Fruit fly (Drosophila melanogaster) whole organism, prepupa: ENCODE data around the gene CG32106.
A peak's percentile ranks its signal among the peaks of the same experiment; 100 is the strongest.

Source experiments
- Blimp-1 ChIP-seq: fragments of 200-800 bp; sonication (Bioruptor generic); optimal IDR thresholded peaks from 3 replicates; lab custom pipeline; 2017; ENCODE audit warnings: missing biosample characterization, missing genetic modification characterization, mild to moderate bottlenecking, moderate library complexity, missing genetic modification reagents
- CG11294 ChIP-seq: fragments of 200-800 bp; sonication (Bioruptor generic); IDR thresholded peaks from 2 replicates; pipeline ENCODE4 v1.3.6; 2022; ENCODE audit warnings: missing biosample characterization, missing genetic modification characterization
- CG11762 ChIP-seq: fragments of 200-800 bp; sonication (Bioruptor generic); optimal IDR thresholded peaks from 3 replicates; lab custom pipeline; 2016; ENCODE audit warnings: missing biosample characterization, missing genetic modification characterization; ENCODE audit not compliant: insufficient read depth
- CG15336 ChIP-seq: fragments of 200-800 bp; sonication (Bioruptor generic); IDR thresholded peaks from 2 replicates; pipeline ENCODE4 v1.3.6; 2022; ENCODE audit warnings: missing biosample characterization, missing genetic modification characterization
- CG1621 ChIP-seq: fragments of 200-800 bp; sonication (Bioruptor generic); optimal IDR thresholded peaks from 3 replicates; lab custom pipeline; 2018; ENCODE audit warnings: missing biosample characterization, mild to moderate bottlenecking, missing genetic modification characterization
- CG16779 ChIP-seq: fragments of 200-800 bp; sonication (Bioruptor generic); optimal IDR thresholded peaks from 3 replicates; lab custom pipeline; 2017; ENCODE audit warnings: missing biosample characterization, mild to moderate bottlenecking, missing genetic modification characterization
- CG3032 ChIP-seq: fragments of 200-800 bp; optimal IDR thresholded peaks from 2 replicates; lab custom pipeline; 2019; ENCODE audit warnings: missing biosample characterization, mild to moderate bottlenecking, missing genetic modification characterization, moderate library complexity
- CG31627 ChIP-seq: fragments of 200-800 bp; sonication (Bioruptor generic); optimal IDR thresholded peaks from 3 replicates; lab custom pipeline; 2016; ENCODE audit warnings: missing biosample characterization, missing genetic modification characterization
- CG32006 ChIP-seq: fragments of 200-800 bp; sonication (Bioruptor generic); optimal IDR thresholded peaks from 3 replicates; lab custom pipeline; 2017; ENCODE audit warnings: missing biosample characterization, mild to moderate bottlenecking, missing genetic modification characterization
- CG34406 ChIP-seq: fragments of 200-800 bp; sonication (Bioruptor generic); optimal IDR thresholded peaks from 3 replicates; lab custom pipeline; 2016; ENCODE audit warnings: missing biosample characterization, missing genetic modification characterization
- CG4318 ChIP-seq: fragments of 200-800 bp; sonication (Bioruptor generic); optimal IDR thresholded peaks from 3 replicates; lab custom pipeline; 2017; ENCODE audit warnings: missing biosample characterization, mild to moderate bottlenecking, missing genetic modification characterization
- CG6163 ChIP-seq: fragments of 200-800 bp; sonication (Bioruptor generic); IDR thresholded peaks from 3 replicates; pipeline ENCODE4 v1.3.6; 2022; ENCODE audit warnings: missing biosample characterization, missing genetic modification characterization
- CG6276 ChIP-seq: fragments of 200-800 bp; sonication (Bioruptor generic); optimal IDR thresholded peaks from 2 replicates; lab custom pipeline; 2017; ENCODE audit warnings: missing biosample characterization, mild to moderate bottlenecking, missing genetic modification characterization
- CG6808 ChIP-seq: fragments of 200-800 bp; sonication (Bioruptor generic); optimal IDR thresholded peaks from 3 replicates; lab custom pipeline; 2017; ENCODE audit warnings: missing biosample characterization, missing genetic modification characterization, mild to moderate bottlenecking, moderate library complexity, missing genetic modification reagents
- CG6854 ChIP-seq: fragments of 200-800 bp; sonication (Bioruptor generic); optimal IDR thresholded peaks from 2 replicates; lab custom pipeline; 2017; ENCODE audit warnings: missing biosample characterization, mild to moderate bottlenecking, missing genetic modification characterization
- CG7368 ChIP-seq: fragments of 200-800 bp; sonication (Bioruptor generic); optimal IDR thresholded peaks from 3 replicates; lab custom pipeline; 2016; ENCODE audit warnings: missing biosample characterization, missing genetic modification characterization
- CG8119 ChIP-seq: fragments of 200-800 bp; sonication (Bioruptor generic); IDR thresholded peaks from 3 replicates; pipeline ENCODE4 v1.3.6; 2022; ENCODE audit warnings: missing biosample characterization, missing genetic modification characterization
- CG8319 ChIP-seq: fragments of 200-800 bp; sonication (Bioruptor generic); optimal IDR thresholded peaks from 3 replicates; lab custom pipeline; 2016; ENCODE audit warnings: missing biosample characterization, missing genetic modification characterization
- CG8632 ChIP-seq: fragments of 200-800 bp; sonication (Bioruptor generic); optimal IDR thresholded peaks from 3 replicates; lab custom pipeline; 2016; ENCODE audit warnings: missing biosample characterization, missing genetic modification characterization
- Eip75B ChIP-seq: fragments of 200-800 bp; sonication (Bioruptor generic); optimal IDR thresholded peaks from 3 replicates; lab custom pipeline; 2016; ENCODE audit warnings: missing biosample characterization, missing genetic modification characterization
- Eip78C ChIP-seq: fragments of 200-800 bp; sonication (Bioruptor generic); peaks from one replicate; lab custom pipeline; 2016; ENCODE audit warnings: missing biosample characterization, missing genetic modification characterization
- Eip93F ChIP-seq: fragments of 200-800 bp; sonication (Bioruptor generic); optimal IDR thresholded peaks from 2 replicates; lab custom pipeline; 2016; ENCODE audit warnings: missing biosample characterization, mild to moderate bottlenecking, missing genetic modification characterization
- Ets96B ChIP-seq: fragments of 200-800 bp; optimal IDR thresholded peaks from 2 replicates; lab custom pipeline; 2019; ENCODE audit warnings: missing biosample characterization, mild to moderate bottlenecking, missing genetic modification characterization, moderate library complexity
- Gug ChIP-seq: fragments of 200-800 bp; sonication (Bioruptor generic); IDR thresholded peaks from 2 replicates; pipeline ENCODE4 v1.3.6; 2022; ENCODE audit warnings: missing biosample characterization, missing genetic modification characterization
- Hr39 ChIP-seq: fragments of 200-800 bp; sonication (Bioruptor generic); optimal IDR thresholded peaks from 2 replicates; lab custom pipeline; 2016; ENCODE audit warnings: missing biosample characterization, missing genetic modification characterization
- Lpt ChIP-seq: fragments of 200-800 bp; sonication (Bioruptor generic); optimal IDR thresholded peaks from 3 replicates; lab custom pipeline; 2016; ENCODE audit warnings: missing biosample characterization, missing genetic modification characterization
- Met ChIP-seq: fragments of 200-800 bp; sonication (Bioruptor generic); optimal IDR thresholded peaks from 3 replicates; lab custom pipeline; 2016; ENCODE audit warnings: missing biosample characterization, missing genetic modification characterization
- OdsH ChIP-seq: fragments of 200-800 bp; sonication (Bioruptor generic); optimal IDR thresholded peaks from 3 replicates; lab custom pipeline; 2016; ENCODE audit warnings: missing biosample characterization, missing genetic modification characterization
- Sox102F ChIP-seq: fragments of 200-800 bp; sonication (Bioruptor generic); optimal IDR thresholded peaks from 2 replicates; lab custom pipeline; 2016; ENCODE audit warnings: missing biosample characterization, mild to moderate bottlenecking, missing genetic modification characterization
- Sox14 ChIP-seq: fragments of 200-800 bp; sonication (Bioruptor generic); optimal IDR thresholded peaks from 3 replicates; lab custom pipeline; 2016; ENCODE audit warnings: missing biosample characterization, missing genetic modification characterization
- cyc ChIP-seq: fragments of 200-800 bp; sonication (Bioruptor generic); optimal IDR thresholded peaks from 3 replicates; lab custom pipeline; 2016; ENCODE audit warnings: missing biosample characterization, missing genetic modification characterization
- dsx ChIP-seq: fragments of 200-800 bp; optimal IDR thresholded peaks from 3 replicates; lab custom pipeline; 2019; ENCODE audit warnings: missing biosample characterization, mild to moderate bottlenecking, missing genetic modification characterization, moderate library complexity; ENCODE audit not compliant: poor library complexity, severe bottlenecking
- esn ChIP-seq: fragments of 200-800 bp; sonication (Bioruptor generic); optimal IDR thresholded peaks from 2 replicates; lab custom pipeline; 2016; ENCODE audit warnings: missing biosample characterization, mild to moderate bottlenecking, missing genetic modification characterization, moderate library complexity
- fd59A ChIP-seq: fragments of 200-800 bp; sonication (Bioruptor generic); optimal IDR thresholded peaks from 2 replicates; lab custom pipeline; 2017; ENCODE audit warnings: missing biosample characterization, mild to moderate bottlenecking, missing genetic modification characterization, missing genetic modification reagents
- fd85E ChIP-seq: fragments of 200-800 bp; sonication (Bioruptor generic); optimal IDR thresholded peaks from 3 replicates; lab custom pipeline; 2016; ENCODE audit warnings: missing biosample characterization, missing genetic modification characterization
- fkh ChIP-seq: fragments of 200-800 bp; sonication (Bioruptor generic); optimal IDR thresholded peaks from 3 replicates; lab custom pipeline; 2017; ENCODE audit warnings: missing biosample characterization, mild to moderate bottlenecking, missing genetic modification characterization, moderate library complexity
- lz ChIP-seq: fragments of 200-800 bp; sonication (Bioruptor generic); optimal IDR thresholded peaks from 3 replicates; lab custom pipeline; 2016; ENCODE audit warnings: missing biosample characterization, missing genetic modification characterization
- net ChIP-seq: fragments of 200-800 bp; sonication (Bioruptor generic); optimal IDR thresholded peaks from 3 replicates; lab custom pipeline; 2016; ENCODE audit warnings: missing biosample characterization, missing genetic modification characterization
- pdm3 ChIP-seq: fragments of 200-800 bp; sonication (Bioruptor generic); optimal IDR thresholded peaks from 3 replicates; lab custom pipeline; 2016; ENCODE audit warnings: missing biosample characterization, missing genetic modification characterization
- ss ChIP-seq, 2 experiments: fragments of 200-800 bp; sonication (Bioruptor generic); optimal IDR thresholded peaks; 2 replicates in 1 of 2; 3 replicates in 1 of 2; lab custom pipeline; 2017 to 2018; ENCODE audit warnings: mild to moderate bottlenecking in 2 of 2, missing biosample characterization in 2 of 2, missing genetic modification characterization in 2 of 2, moderate library complexity in 1 of 2
- svp ChIP-seq: fragments of 200-800 bp; sonication (Bioruptor generic); peaks from one replicate; lab custom pipeline; 2016; ENCODE audit warnings: missing biosample characterization, missing genetic modification characterization
- vri ChIP-seq: fragments of 200-800 bp; sonication (Bioruptor generic); optimal IDR thresholded peaks from 3 replicates; lab custom pipeline; 2016; ENCODE audit warnings: missing biosample characterization, mild to moderate bottlenecking, missing genetic modification characterization

The CG32106 gene

DNA sequence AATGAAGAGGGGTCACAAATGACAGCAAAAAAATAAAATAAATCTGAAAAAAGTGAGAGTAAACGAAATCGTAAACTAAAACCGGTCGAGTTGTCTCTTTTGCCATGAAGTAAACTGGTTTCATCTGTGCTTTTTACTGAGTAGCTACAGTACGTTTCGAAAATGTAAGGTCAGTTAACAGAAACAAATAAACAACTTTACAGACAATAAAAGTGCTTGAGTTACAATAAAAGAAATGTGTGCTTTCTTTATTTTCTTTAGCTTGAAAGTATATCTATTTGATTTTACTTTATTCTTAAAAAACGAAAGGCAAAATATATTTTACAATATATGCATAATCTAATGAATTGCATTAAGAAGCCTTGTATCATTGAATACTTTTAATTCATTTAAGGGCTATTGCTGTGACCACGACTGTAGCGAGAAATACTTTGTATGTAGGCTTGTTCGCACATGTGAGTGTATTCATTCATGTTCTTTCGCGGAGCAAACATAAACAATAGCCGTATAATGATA is 14.5 kb upstream of the CG32106 start (continued):
- TF ChIP-seq Sox102F (GFP tag; lab: Kevin White, UChicago) (peak; percentile 86), fkh (GFP tag; lab: Kevin White, UChicago) (no peak), CG15336 (peak; percentile 89), cyc (GFP tag; lab: Kevin White, UChicago) (peak; percentile 77), fd59A (GFP tag; lab: Kevin White, UChicago) (peak; percentile 68), Hr39 (peak; percentile 69), OdsH (GFP tag; lab: Kevin White, UChicago) (peak; percentile 84), fd85E (GFP tag; lab: Kevin White, UChicago) (peak; percentile 57), Eip75B (GFP tag; lab: Kevin White, UChicago) (peak; percentile 90)

DNA sequence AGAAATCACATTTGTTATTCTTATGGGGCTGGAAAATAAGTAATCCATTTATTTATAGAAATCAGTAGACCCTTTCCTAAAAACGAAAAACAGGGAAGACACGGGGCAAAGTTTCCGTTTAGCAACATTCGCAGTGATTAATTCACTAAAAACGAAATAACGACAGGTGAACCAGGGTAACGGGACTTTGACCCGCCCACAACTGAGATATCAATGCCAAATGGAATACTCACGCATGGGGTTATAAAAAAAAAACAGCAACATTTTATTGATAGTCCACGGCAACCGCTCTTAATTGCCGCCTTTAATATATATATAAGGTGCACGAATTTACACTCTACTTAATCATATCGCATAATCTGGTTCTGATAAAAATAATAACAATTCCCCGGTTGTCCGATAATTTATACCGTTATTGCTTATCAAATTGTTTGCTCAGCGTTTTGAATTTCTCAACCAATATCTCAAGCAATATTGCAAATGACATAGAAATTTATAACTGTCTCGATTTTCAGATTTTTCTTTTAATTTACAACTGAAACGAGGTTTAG is 13.2 kb upstream of the CG32106 start:
- TF ChIP-seq CG16779 (tag; lab: Kevin White, UChicago) (no peak), Lpt (no peak), svp (GFP tag; lab: Kevin White, UChicago) (peak; percentile 36), Eip78C (peak; percentile 10), CG3032 (no peak), fd85E (GFP tag; lab: Kevin White, UChicago) (no peak), vri (GFP tag; lab: Kevin White, UChicago) (peak; percentile 7), pdm3 (GFP tag; lab: Kevin White, UChicago) (no peak), Ets96B (tag; lab: Kevin White, UChicago) (no peak), cyc (GFP tag; lab: Kevin White, UChicago) (no peak), esn (no peak), Eip93F (GFP tag; lab: Kevin White, UChicago) (peak; percentile 46), CG8119 (GFP tag; lab: Robert Waterston, UW) (no peak), CG6854 (GFP tag; lab: Kevin White, UChicago) (no peak), net (GFP tag; lab: Kevin White, UChicago) (no peak), CG11762 (no peak), Hr39 (no peak), CG7368 (GFP tag; lab: Kevin White, UChicago) (no peak)
- TF ChIP-seq, all 60 proteins: peak for 4

DNA sequence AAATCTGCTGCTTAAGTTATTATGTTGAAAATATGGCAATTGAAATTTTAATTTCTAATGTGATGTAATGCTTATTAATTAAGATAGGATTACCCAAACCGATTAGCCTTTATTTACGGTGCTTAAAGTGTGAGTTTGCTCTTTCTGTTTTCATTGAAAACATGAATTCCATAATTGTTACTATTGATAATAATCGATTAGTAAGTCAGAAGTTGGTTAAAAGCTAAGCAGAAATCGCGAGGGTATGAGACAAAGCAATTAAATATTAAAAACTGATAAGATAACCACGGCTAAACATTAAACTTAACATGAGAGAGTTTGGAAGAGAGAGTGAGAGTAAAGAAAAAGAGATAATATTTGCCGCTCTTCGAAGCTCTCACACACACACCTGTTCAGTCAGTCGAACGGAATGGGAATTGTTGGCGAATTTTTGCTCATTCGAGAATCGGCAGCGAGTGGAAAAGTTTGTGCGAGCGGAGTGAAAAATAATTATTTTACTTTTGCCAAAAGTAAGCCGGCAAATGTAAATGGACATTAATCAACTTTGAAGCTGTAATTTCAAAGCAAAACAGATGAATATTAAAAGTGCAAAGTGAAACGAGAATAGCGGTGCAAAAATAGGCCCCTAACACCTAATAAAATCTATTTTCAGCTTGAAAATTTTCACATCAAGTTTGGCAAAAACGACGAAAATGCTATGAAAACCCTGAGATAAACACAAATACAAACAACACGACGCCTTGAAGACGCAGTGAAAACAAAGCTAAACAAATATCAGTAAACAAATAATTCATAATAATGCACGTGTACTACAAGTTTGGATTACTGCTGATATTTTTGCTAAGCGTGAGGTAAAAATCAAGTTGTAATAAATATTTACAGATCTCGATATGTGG is 12.5 kb upstream of the CG32106 start:
- TF ChIP-seq Eip93F (GFP tag; lab: Kevin White, UChicago) (no peak), pdm3 (GFP tag; lab: Kevin White, UChicago) (no peak), Eip75B (GFP tag; lab: Kevin White, UChicago) (no peak), CG6163 (GFP tag; lab: Robert Waterston, UW) (no peak), CG6808 (GFP tag; lab: Kevin White, UChicago) (no peak), CG7368 (GFP tag; lab: Kevin White, UChicago) (no peak), Blimp-1 (no peak), ss (GFP tag; optimal IDR thresholded peaks at IDR 0.05; lab: Kevin White, UChicago) (no peak), dsx (GFP tag; lab: Kevin White, UChicago) (peak; percentile 34), CG6854 (GFP tag; lab: Kevin White, UChicago) (peak; percentile 34), Hr39 (no peak), CG8319 (no peak), lz (no peak), fd85E (GFP tag; lab: Kevin White, UChicago) (no peak), CG15336 (no peak; the same call in none of the 2 replicates), svp (GFP tag; lab: Kevin White, UChicago) (peak; percentile 40), CG32006 (no peak), Lpt (no peak), CG6276 (GFP tag; lab: Kevin White, UChicago) (no peak), Met (GFP tag; lab: Kevin White, UChicago) (no peak), CG31627 (GFP tag; lab: Kevin White, UChicago) (no peak), Sox102F (GFP tag; lab: Kevin White, UChicago) (no peak), CG1621 (tag; lab: Kevin White, UChicago) (no peak), cyc (GFP tag; lab: Kevin White, UChicago) (no peak), CG8632 (GFP tag; lab: Kevin White, UChicago) (no peak), CG11294 (GFP tag; lab: Robert Waterston, UW) (no peak), fkh (GFP tag; lab: Kevin White, UChicago) (peak; percentile 11), CG4318 (GFP tag; lab: Kevin White, UChicago) (no peak), esn (no peak), CG34406 (GFP tag; lab: Kevin White, UChicago) (no peak), Sox14 (GFP tag; lab: Kevin White, UChicago) (no peak), Gug (no peak), vri (GFP tag; lab: Kevin White, UChicago) (peak; percentile 14), CG16779 (tag; lab: Kevin White, UChicago) (no peak)
